Fruit fly (Drosophila melanogaster): ENCODE measurements around the gene CG13312.

Gene CG13312

DNA sequence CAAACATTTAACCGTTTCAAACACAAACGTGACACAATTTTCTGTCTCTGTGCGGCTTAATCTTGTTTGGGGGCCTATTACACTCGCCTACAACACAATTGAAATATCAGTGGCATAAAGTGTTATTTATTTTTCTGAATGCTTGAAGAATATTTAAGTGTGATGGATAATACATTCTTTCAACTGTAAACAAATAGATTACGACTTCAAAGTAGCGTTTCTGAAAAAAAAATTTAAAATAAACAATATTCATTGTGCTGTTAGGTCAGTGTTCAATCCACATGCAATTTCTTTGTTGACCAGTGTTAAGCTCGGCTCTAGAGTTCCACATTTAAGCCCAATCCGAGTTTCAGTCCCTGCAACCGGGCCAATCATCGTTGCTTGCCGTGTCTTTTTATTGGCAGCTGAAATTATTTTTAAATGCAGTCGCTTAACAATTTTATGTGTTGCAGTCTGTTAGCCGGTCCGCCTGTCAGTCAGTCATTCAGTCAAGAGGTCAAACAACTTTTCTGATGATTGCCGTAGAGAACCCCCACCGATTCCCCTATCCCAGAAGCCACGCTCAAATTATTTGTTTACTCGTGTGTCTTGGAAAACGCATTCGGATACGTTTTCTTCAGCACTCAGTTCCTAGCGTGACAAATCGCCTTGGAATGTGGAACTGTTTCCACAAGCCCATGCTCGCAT is 33.9 kb downstream of the CG13312 start (continued):
- peak; percentile 46 for TF ChIP-seq lilli (GFP tag; optimal IDR thresholded peaks at IDR 0.05)
- TF ChIP-seq fu2 (GFP tag; optimal IDR thresholded peaks at IDR 0.05) = no peak
- TF ChIP-seq Mrtf (GFP tag; IDR thresholded peaks at IDR 0.05) = peak; percentile 53; the same call in 2 of the 3 replicates
- TF ChIP-seq CG10147 (GFP tag; optimal IDR thresholded peaks at IDR 0.05) = peak; percentile 32
- TF ChIP-seq Kr (GFP tag; optimal IDR thresholded peaks at IDR 0.05) = no peak
- TF ChIP-seq CG8281 (tag; optimal IDR thresholded peaks at IDR 0.05) = peak; percentile 90
- peak; percentile 62 for TF ChIP-seq CG4820 (GFP tag; optimal IDR thresholded peaks at IDR 0.05)
- TF ChIP-seq aop (GFP tag; IDR thresholded peaks at IDR 0.05) = no peak
- TF ChIP-seq CG17186 (GFP tag; optimal IDR thresholded peaks at IDR 0.05) = no peak
- no peak for TF ChIP-seq CG8765 (GFP tag; IDR thresholded peaks at IDR 0.05)
- TF ChIP-seq CG6689 (GFP tag; IDR thresholded peaks at IDR 0.05) = peak; percentile 78
- TF ChIP-seq esg (GFP tag; conservative IDR thresholded peaks at IDR 0.05) = peak; percentile 68
- TF ChIP-seq D19B (GFP tag; optimal IDR thresholded peaks at IDR 0.05) = no peak
- peak; percentile 41 for TF ChIP-seq salm (tag; optimal IDR thresholded peaks at IDR 0.05)
- peak; percentile 82 for TF ChIP-seq CG8388 (GFP tag; optimal IDR thresholded peaks at IDR 0.05)
- TF ChIP-seq CG13123 (GFP tag; optimal IDR thresholded peaks at IDR 0.05) = peak; percentile 36
- TF ChIP-seq CG33213 (GFP tag; optimal IDR thresholded peaks at IDR 0.05) = no peak
- TF ChIP-seq luna (GFP tag; optimal IDR thresholded peaks at IDR 0.05) = no peak
- peak; percentile 71 for TF ChIP-seq CG30403 (GFP tag; optimal IDR thresholded peaks at IDR 0.05)
- peak; percentile 27 to 93 for TF ChIP-seq bsh (GFP tag; optimal IDR thresholded peaks at IDR 0.05)
- no peak for TF ChIP-seq Usf (GFP tag; optimal IDR thresholded peaks at IDR 0.05)
- peak; percentile 76 for TF ChIP-seq stc (GFP tag; IDR thresholded peaks at IDR 0.05)
- TF ChIP-seq tin (GFP tag; optimal IDR thresholded peaks at IDR 0.05) = peak; percentile 55
- TF ChIP-seq Abd-B (GFP tag; optimal IDR thresholded peaks at IDR 0.05) = peak; percentile 72
- TF ChIP-seq Doc2 (GFP tag; IDR thresholded peaks at IDR 0.05) = no peak
- peak; percentile 3 for TF ChIP-seq CG8290 (GFP tag; optimal IDR thresholded peaks at IDR 0.05)
- TF ChIP-seq CG8290 (tag; optimal IDR thresholded peaks at IDR 0.05) = peak in 1 of 2 experiments; percentile 29
- no peak for TF ChIP-seq sna (GFP tag; IDR thresholded peaks at IDR 0.05; ENCODE audit: partially characterized antibody)
- peak; percentile 80 for TF ChIP-seq gsb-n (tag; optimal IDR thresholded peaks at IDR 0.05)
- TF ChIP-seq sug (tag; optimal IDR thresholded peaks at IDR 0.05) = peak; percentile 25
- no peak; the same call in 1 of the 2 replicates for TF ChIP-seq CG17612 (GFP tag; IDR thresholded peaks at IDR 0.05)
- TF ChIP-seq grau (tag; optimal IDR thresholded peaks at IDR 0.05) = peak; percentile 77
- TF ChIP-seq CG13894 (tag; optimal IDR thresholded peaks at IDR 0.05) = no peak
- TF ChIP-seq Dad (GFP tag; optimal IDR thresholded peaks at IDR 0.05) = peak; percentile 5
- no peak for TF ChIP-seq CG4404 (GFP tag; IDR thresholded peaks at IDR 0.05)
- no peak for TF ChIP-seq crc (GFP tag; optimal IDR thresholded peaks at IDR 0.05)
- no peak for TF ChIP-seq Dfd (GFP tag; optimal IDR thresholded peaks at IDR 0.05)
- TF ChIP-seq ttk (GFP tag; IDR thresholded peaks at IDR 0.05) = peak; percentile 62
- peak; percentile 3 for TF ChIP-seq ERR (GFP tag; optimal IDR thresholded peaks at IDR 0.05)
- no peak for TF ChIP-seq unc-4 (GFP tag; IDR thresholded peaks at IDR 0.05; ENCODE audit: partially characterized antibody)
- TF ChIP-seq CG10654 (GFP tag; optimal IDR thresholded peaks at IDR 0.05) = peak; percentile 51
- peak; percentile 34; the same call in 1 of the 2 replicates for TF ChIP-seq sens-2 (GFP tag; IDR thresholded peaks at IDR 0.05)
- TF ChIP-seq ranshi (GFP tag; IDR thresholded peaks at IDR 0.05) = 0 out of 2 replicates have a peak, but pooled peaks have one; percentile 57
- TF ChIP-seq Mes4 (GFP tag; optimal IDR thresholded peaks at IDR 0.05) = peak; percentile 66
- peak; percentile 80 for TF ChIP-seq Spps (tag; optimal IDR thresholded peaks at IDR 0.05)
- TF ChIP-seq mam (GFP tag; optimal IDR thresholded peaks at IDR 0.05) = no peak
- TF ChIP-seq CG3281 (GFP tag; optimal IDR thresholded peaks at IDR 0.05) = no peak
- TF ChIP-seq Opbp (GFP tag; IDR thresholded peaks at IDR 0.05; ENCODE audit: partially characterized antibody) = no peak
- peak; percentile 14 for TF ChIP-seq CG10543 (GFP tag; optimal IDR thresholded peaks at IDR 0.05)
- no peak for TF ChIP-seq Myb (GFP tag; optimal IDR thresholded peaks at IDR 0.05)
